Fruit fly (Drosophila melanogaster) whole organism, embryonic: ENCODE results near the gene AstA-R1.

ENCODE experiments used
- CG11504 ChIP-seq: fragments of 200-800 bp; sonication (Bioruptor generic); optimal IDR thresholded peaks from 3 replicates; lab custom pipeline; 2019; ENCODE audit warnings: missing biosample characterization, mild to moderate bottlenecking, missing genetic modification characterization, moderate library complexity
- CG11560 ChIP-seq: fragments of 200-800 bp; sonication (Bioruptor generic); IDR thresholded peaks from 3 replicates; pipeline ENCODE4 v1.3.6; 2022; ENCODE audit warnings: missing biosample characterization, missing genetic modification characterization
- CG12299 ChIP-seq: fragments of 200-800 bp; sonication (Bioruptor generic); optimal IDR thresholded peaks from 2 replicates; lab custom pipeline; 2018; ENCODE audit warnings: missing biosample characterization, mild to moderate bottlenecking, missing genetic modification characterization
- CG12391 ChIP-seq: fragments of 200-800 bp; sonication (Bioruptor generic); optimal IDR thresholded peaks from 3 replicates; lab custom pipeline; 2018; ENCODE audit warnings: missing biosample characterization, mild to moderate bottlenecking, missing genetic modification characterization, moderate library complexity
- CG12769 ChIP-seq: fragments of 200-800 bp; sonication (Bioruptor generic); optimal IDR thresholded peaks from 2 replicates; lab custom pipeline; 2019; ENCODE audit warnings: missing biosample characterization, mild to moderate bottlenecking, missing genetic modification characterization, moderate library complexity
- CG15011 ChIP-seq: fragments of 200-800 bp; sonication (Bioruptor generic); optimal IDR thresholded peaks from 3 replicates; lab custom pipeline; 2018; ENCODE audit warnings: missing biosample characterization, mild to moderate bottlenecking, missing genetic modification characterization
- CG15269 ChIP-seq: fragments of 200-800 bp; sonication (Bioruptor generic); optimal IDR thresholded peaks from 2 replicates; lab custom pipeline; 2018; ENCODE audit warnings: missing biosample characterization, mild to moderate bottlenecking, missing genetic modification characterization, moderate library complexity
- CG2129 ChIP-seq: fragments of 200-800 bp; sonication (Bioruptor generic); IDR thresholded peaks from 2 replicates; pipeline ENCODE4 v1.3.6; 2022; ENCODE audit warnings: missing biosample characterization, missing genetic modification characterization; ENCODE audit not compliant: partially characterized antibody
- CG3065 ChIP-seq: fragments of 200-800 bp; sonication (Bioruptor generic); optimal IDR thresholded peaks from 2 replicates; lab custom pipeline; 2016; ENCODE audit warnings: missing biosample characterization, missing genetic modification characterization
- CG31224 ChIP-seq: fragments of 200-800 bp; sonication (Bioruptor generic); IDR thresholded peaks from 2 replicates; pipeline ENCODE4 v1.3.6; 2022; ENCODE audit warnings: missing biosample characterization, missing genetic modification characterization
- CG7357 ChIP-seq: fragments of 200-800 bp; sonication (Bioruptor generic); IDR thresholded peaks from 3 replicates; pipeline ENCODE4 v1.3.6; 2022; ENCODE audit warnings: missing biosample characterization, missing genetic modification characterization
- CG7372 ChIP-seq: fragments of 200-800 bp; sonication (Bioruptor generic); IDR thresholded peaks from 2 replicates; pipeline ENCODE4 v1.3.6; 2022; ENCODE audit warnings: missing biosample characterization, missing genetic modification characterization
- CG7745 ChIP-seq: fragments of 200-800 bp; sonication (Bioruptor generic); optimal IDR thresholded peaks from 2 replicates; lab custom pipeline; 2018; ENCODE audit warnings: missing biosample characterization, mild to moderate bottlenecking, missing genetic modification characterization, moderate library complexity
- CG8478 ChIP-seq: fragments of >200 bp; optimal IDR thresholded peaks from 2 replicates; lab custom pipeline; 2018
- CG9797 ChIP-seq: fragments of 200-800 bp; sonication (Bioruptor generic); optimal IDR thresholded peaks from 3 replicates; lab custom pipeline; 2018; ENCODE audit warnings: missing biosample characterization, mild to moderate bottlenecking, missing genetic modification characterization
- Camta ChIP-seq: fragments of 200-800 bp; sonication (Bioruptor generic); optimal IDR thresholded peaks from 2 replicates; lab custom pipeline; 2016; ENCODE audit warnings: missing biosample characterization, missing genetic modification characterization
- Dp ChIP-seq: fragments of 200-800 bp; sonication (Bioruptor generic); optimal IDR thresholded peaks from 2 replicates; lab custom pipeline; 2018; ENCODE audit warnings: missing biosample characterization, mild to moderate bottlenecking, missing genetic modification characterization, moderate library complexity
- Dref ChIP-seq: fragments of 200-800 bp; sonication (Bioruptor generic); IDR thresholded peaks from 2 replicates; pipeline ENCODE4 v1.3.6; 2022; ENCODE audit warnings: missing biosample characterization, missing genetic modification characterization
- HHEX ChIP-seq: fragments of 200-800 bp; sonication (Bioruptor generic); optimal IDR thresholded peaks from 3 replicates; lab custom pipeline; 2017; ENCODE audit warnings: missing biosample characterization, mild to moderate bottlenecking, missing genetic modification characterization, missing genetic modification reagents
- Jarid2 ChIP-seq: fragments of 200-800 bp; sonication (Bioruptor generic); optimal IDR thresholded peaks from 3 replicates; lab custom pipeline; 2017; ENCODE audit warnings: mild to moderate bottlenecking, missing biosample characterization, missing genetic modification reagents, missing genetic modification characterization
- Mad ChIP-seq: fragments of 200-800 bp; sonication (Bioruptor generic); optimal IDR thresholded peaks from 2 replicates; lab custom pipeline; 2016; ENCODE audit warnings: missing biosample characterization, missing genetic modification characterization
- Rfx ChIP-seq: fragments of 200-800 bp; sonication (Bioruptor generic); IDR thresholded peaks from 2 replicates; pipeline ENCODE4 v1.3.6; 2022; ENCODE audit warnings: missing biosample characterization, missing genetic modification characterization
- YL-1 ChIP-seq: fragments of 200-800 bp; sonication (Bioruptor generic); optimal IDR thresholded peaks from 3 replicates; lab custom pipeline; 2017; ENCODE audit warnings: missing biosample characterization, mild to moderate bottlenecking, missing genetic modification characterization
- ab ChIP-seq: fragments of 200-800 bp; sonication (Bioruptor generic); optimal IDR thresholded peaks from 2 replicates; lab custom pipeline; 2016; ENCODE audit warnings: missing biosample characterization, missing genetic modification characterization
- ac ChIP-seq: fragments of 200-800 bp; sonication (Bioruptor generic); optimal IDR thresholded peaks from 3 replicates; lab custom pipeline; 2017; ENCODE audit warnings: missing biosample characterization, mild to moderate bottlenecking, missing genetic modification characterization
- amos ChIP-seq: fragments of 200-800 bp; sonication (Bioruptor generic); IDR thresholded peaks from 2 replicates; pipeline ENCODE4 v1.3.6; 2022; ENCODE audit warnings: missing biosample characterization, missing genetic modification characterization; ENCODE audit not compliant: partially characterized antibody
- ara ChIP-seq: fragments of 200-800 bp; sonication (Bioruptor generic); IDR thresholded peaks from 2 replicates; pipeline ENCODE4 v1.3.6; 2022; ENCODE audit warnings: missing biosample characterization, missing genetic modification characterization
- cas ChIP-seq: fragments of 200-800 bp; sonication (Bioruptor generic); IDR thresholded peaks from 2 replicates; pipeline ENCODE4 v1.3.6; 2022; ENCODE audit warnings: missing biosample characterization, missing genetic modification characterization
- chif ChIP-seq, 2 experiments: fragments of 200-800 bp; sonication (Bioruptor generic); optimal IDR thresholded peaks; 3 replicates each; lab custom pipeline; 2016; ENCODE audit warnings: missing biosample characterization in 2 of 2, missing genetic modification characterization in 2 of 2
- chm ChIP-seq: fragments of 200-800 bp; sonication (Bioruptor generic); IDR thresholded peaks from 2 replicates; pipeline ENCODE4 v1.3.6; 2022; ENCODE audit warnings: missing biosample characterization, missing genetic modification characterization
- chn ChIP-seq: fragments of 200-800 bp; sonication (Bioruptor generic); optimal IDR thresholded peaks from 2 replicates; lab custom pipeline; 2016; ENCODE audit warnings: missing biosample characterization, missing genetic modification characterization
- crp ChIP-seq, 2 experiments: fragments of 200-800 bp; sonication (Bioruptor generic); optimal IDR thresholded peaks; 2 replicates in 1 of 2; 3 replicates in 1 of 2; lab custom pipeline; 2017; ENCODE audit warnings: missing biosample characterization in 2 of 2, missing genetic modification characterization in 2 of 2, mild to moderate bottlenecking in 1 of 2, moderate library complexity in 1 of 2
- fd96Cb ChIP-seq: fragments of 200-800 bp; sonication (Bioruptor generic); optimal IDR thresholded peaks from 2 replicates; lab custom pipeline; 2018; ENCODE audit warnings: missing biosample characterization, mild to moderate bottlenecking, missing genetic modification characterization, moderate library complexity
- ftz-f1 ChIP-seq: fragments of 200-800 bp; sonication (Bioruptor generic); optimal IDR thresholded peaks from 2 replicates; lab custom pipeline; 2016; ENCODE audit warnings: missing biosample characterization, missing genetic modification characterization
- gfzf ChIP-seq: fragments of 200-800 bp; sonication (Bioruptor generic); optimal IDR thresholded peaks from 2 replicates; lab custom pipeline; 2016; ENCODE audit warnings: missing biosample characterization, mild to moderate bottlenecking, missing genetic modification characterization, moderate library complexity
- gsb ChIP-seq: fragments of 200-800 bp; sonication (Bioruptor generic); IDR thresholded peaks from 2 replicates; pipeline ENCODE4 v1.3.6; 2022; ENCODE audit warnings: missing biosample characterization, missing genetic modification characterization
- ind ChIP-seq: fragments of 200-800 bp; sonication (Bioruptor generic); optimal IDR thresholded peaks from 3 replicates; lab custom pipeline; 2016; ENCODE audit warnings: missing biosample characterization, missing genetic modification characterization
- inv ChIP-seq: fragments of 200-800 bp; sonication (Bioruptor generic); IDR thresholded peaks from 2 replicates; pipeline ENCODE4 v1.3.6; 2022; ENCODE audit warnings: missing biosample characterization, missing genetic modification characterization; ENCODE audit not compliant: partially characterized antibody
- jumu ChIP-seq: fragments of 200-800 bp; sonication (Bioruptor generic); optimal IDR thresholded peaks from 3 replicates; lab custom pipeline; 2016; ENCODE audit warnings: missing biosample characterization, missing genetic modification characterization
- ken ChIP-seq: fragments of 200-800 bp; sonication (Bioruptor generic); IDR thresholded peaks from 3 replicates; pipeline ENCODE4 v1.3.6; 2022; ENCODE audit warnings: missing biosample characterization, missing genetic modification characterization
- lbe ChIP-seq: fragments of 200-800 bp; sonication (Bioruptor generic); optimal IDR thresholded peaks from 2 replicates; lab custom pipeline; 2016; ENCODE audit warnings: missing biosample characterization, mild to moderate bottlenecking, missing genetic modification characterization
- pnt ChIP-seq: fragments of 200-800 bp; sonication (Bioruptor generic); optimal IDR thresholded peaks from 3 replicates; lab custom pipeline; 2016; ENCODE audit warnings: missing biosample characterization, missing genetic modification characterization
- scrt ChIP-seq: fragments of 200-800 bp; sonication (Bioruptor generic); optimal IDR thresholded peaks from 2 replicates; lab custom pipeline; 2018; ENCODE audit warnings: missing biosample characterization, mild to moderate bottlenecking, missing genetic modification characterization, moderate library complexity
- sim ChIP-seq: fragments of 200-800 bp; sonication (Bioruptor generic); IDR thresholded peaks from 2 replicates; pipeline ENCODE4 v1.3.6; 2022; ENCODE audit warnings: missing biosample characterization, missing genetic modification characterization
- slou ChIP-seq: fragments of 200-800 bp; sonication (Bioruptor generic); optimal IDR thresholded peaks from 3 replicates; lab custom pipeline; 2016; ENCODE audit warnings: missing biosample characterization, missing genetic modification characterization
- tin ChIP-seq: fragments of 200-800 bp; sonication (Bioruptor generic); optimal IDR thresholded peaks from 3 replicates; lab custom pipeline; 2016; ENCODE audit warnings: missing biosample characterization, missing genetic modification characterization
- tll ChIP-seq, 2 experiments: fragments of 200-800 bp in 1 of 2; fragments of >200 bp in 1 of 2; sonication (Bioruptor generic) in 1 of 2; optimal IDR thresholded peaks; 2 replicates each; lab custom pipeline; 2017 to 2019; ENCODE audit warnings: missing biosample characterization in 2 of 2, missing genetic modification characterization in 2 of 2, mild to moderate bottlenecking in 1 of 2, moderate library complexity in 1 of 2
- trem ChIP-seq: fragments of 200-800 bp; optimal IDR thresholded peaks from 3 replicates; lab custom pipeline; 2019; ENCODE audit warnings: missing biosample characterization, mild to moderate bottlenecking, missing genetic modification characterization, moderate library complexity
- ttk ChIP-seq: fragments of 200-800 bp; sonication (Bioruptor generic); IDR thresholded peaks from 2 replicates; pipeline ENCODE4 v2.1.2; 2022; ENCODE audit warnings: missing biosample characterization, missing genetic modification characterization
- tx ChIP-seq: fragments of 200-800 bp; sonication (Bioruptor generic); optimal IDR thresholded peaks from 2 replicates; lab custom pipeline; 2016; ENCODE audit warnings: missing biosample characterization, missing genetic modification characterization
- unpg ChIP-seq: fragments of 200-800 bp; sonication (Bioruptor generic); optimal IDR thresholded peaks from 3 replicates; lab custom pipeline; 2018; ENCODE audit warnings: missing biosample characterization, mild to moderate bottlenecking, missing genetic modification characterization, moderate library complexity

Gene AstA-R1

dm6 chrX:3671469-3672094, 97.2 kb downstream of the AstA-R1 start, which contains the start of the genes Parg and Mnt (continued):
- peak; percentile 79 for TF ChIP-seq Dp (GFP tag; lab: Kevin White, UChicago)
- peak; percentile 41 for TF ChIP-seq trem (tag; lab: Kevin White, UChicago)
- TF ChIP-seq lbe (GFP tag; lab: Kevin White, UChicago), result no peak
- TF ChIP-seq CG7745, result no peak
- TF ChIP-seq CG8478 (lab: Kevin White, UChicago), result no peak
- TF ChIP-seq CG3065 (GFP tag; lab: Kevin White, UChicago), result no peak
- TF ChIP-seq ara (GFP tag; lab: Robert Waterston, UW), result no peak
- no peak for TF ChIP-seq ttk (GFP tag; lab: Robert Waterston, UW)
- no peak for TF ChIP-seq CG11560 (tag; lab: Robert Waterston, UW)
- TF ChIP-seq jumu (GFP tag; lab: Kevin White, UChicago), result no peak
- TF ChIP-seq ab (GFP tag; lab: Kevin White, UChicago), result no peak
- TF ChIP-seq Camta, result peak; percentile 4
- no peak for TF ChIP-seq crp (GFP tag; optimal IDR thresholded peaks at IDR 0.05; lab: Kevin White, UChicago)
- TF ChIP-seq Jarid2 (GFP tag; lab: Kevin White, UChicago), result no peak
- TF ChIP-seq tll (GFP tag; optimal IDR thresholded peaks at IDR 0.05; lab: Kevin White, UChicago), result no peak
- no peak for TF ChIP-seq cas (GFP tag; lab: Robert Waterston, UW)
- TF ChIP-seq CG7372, result no peak
- no peak for TF ChIP-seq Rfx
- TF ChIP-seq amos, result no peak; the same call in 1 of the 2 replicates
- TF ChIP-seq gsb (GFP tag; lab: Robert Waterston, UW), result no peak
- TF ChIP-seq CG11504 (tag; lab: Kevin White, UChicago), result peak; percentile 10
- no peak for TF ChIP-seq tin (GFP tag; lab: Kevin White, UChicago)
- no peak for TF ChIP-seq ac
- TF ChIP-seq fd96Cb, result no peak
- TF ChIP-seq inv (GFP tag; lab: Robert Waterston, UW), result peak; percentile 67
- no peak for TF ChIP-seq ind
- TF ChIP-seq CG15011 (GFP tag; lab: Kevin White, UChicago), result no peak
- no peak for TF ChIP-seq Mad
- TF ChIP-seq CG15269 (tag; lab: Kevin White, UChicago), result no peak
- no peak for TF ChIP-seq chn (GFP tag; lab: Kevin White, UChicago)
- peak; percentile 34; the same call in 1 of the 2 replicates for TF ChIP-seq CG2129
- no peak for TF ChIP-seq Dref
- no peak for TF ChIP-seq unpg
- no peak for TF ChIP-seq slou (GFP tag; lab: Kevin White, UChicago)
- TF ChIP-seq pnt (GFP tag; lab: Kevin White, UChicago), result no peak
- no peak for TF ChIP-seq chm (GFP tag; lab: Robert Waterston, UW)
- TF ChIP-seq CG12769 (tag; lab: Kevin White, UChicago), result no peak
- no peak for TF ChIP-seq CG7357 (GFP tag; lab: Robert Waterston, UW)
- TF ChIP-seq ftz-f1, result peak; percentile 29
- peak; percentile 92 for TF ChIP-seq CG9797
- TF ChIP-seq scrt (GFP tag; lab: Kevin White, UChicago), result no peak
- TF ChIP-seq gfzf (GFP tag; lab: Kevin White, UChicago), result peak; percentile 80
- no peak for TF ChIP-seq CG12299 (tag; lab: Kevin White, UChicago)
- no peak for TF ChIP-seq ken
- TF ChIP-seq tx (GFP tag; lab: Kevin White, UChicago), result no peak
- TF ChIP-seq YL-1 (GFP tag; lab: Kevin White, UChicago), result no peak
- no peak for TF ChIP-seq sim (GFP tag; lab: Robert Waterston, UW)
- no peak for TF ChIP-seq CG31224 (GFP tag; lab: Robert Waterston, UW)
- peak; percentile 21 for TF ChIP-seq CG12391 (tag; lab: Kevin White, UChicago)
- no peak for TF ChIP-seq HHEX (GFP tag; lab: Kevin White, UChicago)
- TF ChIP-seq chif (GFP tag; optimal IDR thresholded peaks at IDR 0.05; lab: Kevin White, UChicago), result no peak
